Worm (Caenorhabditis elegans) whole organism, young adult: ENCODE results near the gene Y39A1A.9.
A peak's percentile ranks its signal among the peaks of the same experiment; 100 is the strongest.

Experiments used
- ceh-27 ChIP-seq: fragments of 200-800 bp; sonication (Bioruptor generic); optimal IDR thresholded peaks from 2 replicates; lab custom pipeline; 2018; ENCODE audit warnings: mild to moderate bottlenecking, missing genetic modification characterization, moderate library complexity, missing compliant biosample characterization
- dox-1 ChIP-seq: fragments of 200-800 bp; sonication (Bioruptor generic); IDR thresholded peaks from 2 replicates; pipeline ENCODE4 v1.3.6; 2022; ENCODE audit warnings: missing genetic modification reagents, missing genetic modification characterization, missing compliant biosample characterization
- him-1 ChIP-seq: sonication (generic microtip); optimal IDR thresholded peaks from 2 replicates; lab custom pipeline; 2016; ENCODE audit warnings: missing genotype, missing genetic modification reagents, missing genetic modification characterization, missing compliant biosample characterization
- lag-1 ChIP-seq: fragments of 200-800 bp; sonication (Bioruptor generic); IDR thresholded peaks from 2 replicates; pipeline ENCODE4 v1.3.6; 2022; ENCODE audit warnings: missing genetic modification reagents, missing genetic modification characterization, missing compliant biosample characterization
- snpc-4 ChIP-seq, 5 experiments: fragments of 150-350 bp in 1 of 5; sonication (generic microtip) in 4 of 5; optimal IDR thresholded peaks; 2 replicates each; lab custom pipeline; 2014 to 2018; ENCODE audit warnings: missing genetic modification characterization in 5 of 5, missing biosample characterization in 3 of 5, antibody characterized with exemption in 2 of 5, mild to moderate bottlenecking in 2 of 5, missing compliant biosample characterization in 2 of 5, missing genotype in 2 of 5, moderate library complexity in 2 of 5, missing genetic modification reagents in 1 of 5

DNA sequence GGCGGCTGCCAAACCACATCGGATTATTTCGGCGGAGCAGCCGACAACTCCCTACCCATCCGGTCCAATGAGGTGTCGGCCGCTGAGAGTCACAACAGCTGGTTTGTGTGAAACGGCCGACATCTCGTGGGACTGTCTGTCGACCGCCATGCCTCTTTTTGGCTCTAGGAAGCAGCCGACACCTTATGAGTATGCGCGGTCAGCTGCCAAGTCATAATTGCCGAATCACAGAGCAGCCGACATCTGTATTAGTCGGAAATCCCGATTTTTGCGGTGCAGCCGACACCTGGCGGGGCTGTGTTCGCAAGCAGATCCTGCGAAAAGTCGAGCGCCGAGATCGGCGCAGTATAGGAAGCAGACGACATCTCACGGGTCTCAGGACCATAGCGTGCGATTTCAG is 41.2 kb downstream of the Y39A1A.9 start:
- no peak for TF ChIP-seq lag-1 (GFP tag; lab: Robert Waterston, UW)
- peak; percentile 49 for TF ChIP-seq snpc-4 (GFP tag; optimal IDR thresholded peaks at IDR 0.05; lab: Kevin White, UChicago)
- no peak for TF ChIP-seq snpc-4 (tag; optimal IDR thresholded peaks at IDR 0.05; lab: Kevin White, UChicago)
- no peak for TF ChIP-seq him-1 (tag; lab: Kevin White, UChicago)
- no peak for TF ChIP-seq ceh-27 (GFP tag; lab: Kevin White, UChicago)
- TF ChIP-seq dox-1, result no peak
